Worm (Caenorhabditis elegans): ENCODE measurements around the gene Y57A10A.24.

The Y57A10A.24 gene

ce11 chrII:12262567-12262966 lies 19.8 kb downstream of the Y57A10A.24 start:
- TF ChIP-seq unc-55 (GFP tag; optimal IDR thresholded peaks at IDR 0.05) (peak; percentile 31), sox-4 (tag; optimal IDR thresholded peaks at IDR 0.05) (no peak), hlh-6 (tag; optimal IDR thresholded peaks at IDR 0.05) (no peak), rnt-1 (tag; optimal IDR thresholded peaks at IDR 0.05) (peak; percentile 38), ref-2 (tag; optimal IDR thresholded peaks at IDR 0.05) (peak; percentile 3), pax-1 (tag; optimal IDR thresholded peaks at IDR 0.05) (peak; percentile 20), unc-86 (tag; optimal IDR thresholded peaks at IDR 0.05) (no peak), nfya-1 (tag; optimal IDR thresholded peaks at IDR 0.05) (no peak), hlh-30 (tag; optimal IDR thresholded peaks at IDR 0.05; ENCODE audit: insufficient read depth) (no peak), lim-6 (tag; optimal IDR thresholded peaks at IDR 0.05) (no peak), tbx-2 (tag; optimal IDR thresholded peaks at IDR 0.05) (peak; percentile 14), dmd-4 (tag; optimal IDR thresholded peaks at IDR 0.05; ENCODE audit: borderline replicate concordance) (no peak), pag-3 (tag; optimal IDR thresholded peaks at IDR 0.05; ENCODE audit: borderline replicate concordance) (no peak)

ce11 chrII:12263971-12264554 lies 21.3 kb downstream of the Y57A10A.24 start, which contains the start of gene faxc-1:
faxc-1 (plus strand) TSS chrII:12264192.
- no peak for TF ChIP-seq Y22D7AL.16 (tag; optimal IDR thresholded peaks at IDR 0.05)
- TF ChIP-seq unc-55 (GFP tag; optimal IDR thresholded peaks at IDR 0.05): peak; percentile 29

ce11 chrII:12264847-12265246 lies 22.1 kb downstream of the Y57A10A.24 start:
- TF ChIP-seq fax-1 (tag; optimal IDR thresholded peaks at IDR 0.05): no peak
- no peak for TF ChIP-seq pat-9 (tag; optimal IDR thresholded peaks at IDR 0.05)
- TF ChIP-seq ceh-19 (GFP tag; optimal IDR thresholded peaks at IDR 0.05): no peak

ce11 chrII:12266145-12266544 lies 23.4 kb downstream of the Y57A10A.24 start, which contains the start of gene tric-1B.1:
tric-1B.1 (minus strand) TSS chrII:12266245.
- TF ChIP-seq ceh-31 (tag; optimal IDR thresholded peaks at IDR 0.05) (no peak), ceh-19 (GFP tag; optimal IDR thresholded peaks at IDR 0.05) (no peak), rnt-1 (tag; optimal IDR thresholded peaks at IDR 0.05) (no peak), C08G9.2 (tag; optimal IDR thresholded peaks at IDR 0.05) (no peak), pha-4 (tag; optimal IDR thresholded peaks at IDR 0.05) (no peak), ceh-18 (tag; optimal IDR thresholded peaks at IDR 0.05) (no peak), unc-42 (tag; optimal IDR thresholded peaks at IDR 0.05) (no peak), K09A11.1 (tag; optimal IDR thresholded peaks at IDR 0.05; ENCODE audit: insufficient read depth) (no peak), sox-2 (GFP tag; IDR thresholded peaks at IDR 0.05) (no peak), pros-1 (tag; optimal IDR thresholded peaks at IDR 0.05) (no peak), ets-4 (tag; optimal IDR thresholded peaks at IDR 0.05) (no peak), pax-1 (tag; optimal IDR thresholded peaks at IDR 0.05) (no peak), lim-6 (tag; optimal IDR thresholded peaks at IDR 0.05) (no peak), nhr-232 (tag; optimal IDR thresholded peaks at IDR 0.05) (no peak)

- TF ChIP-seq elt-2 (tag; optimal IDR thresholded peaks at IDR 0.05) (peak; percentile 76), gmeb-2 (tag; optimal IDR thresholded peaks at IDR 0.05) (no peak), ceh-48 (tag; optimal IDR thresholded peaks at IDR 0.05) (no peak)
Observed at ce11 chrII:12266797-12267196, 24.1 kb downstream of the Y57A10A.24 start.

ce11 chrII:12268857-12269256 lies 26.1 kb downstream of the Y57A10A.24 start:
- TF ChIP-seq T23F11.4 (GFP tag; optimal IDR thresholded peaks at IDR 0.05) (no peak), nfya-1 (tag; optimal IDR thresholded peaks at IDR 0.05) (peak; percentile 52), ahr-1 (tag; optimal IDR thresholded peaks at IDR 0.05) (no peak), eyg-1 (tag; optimal IDR thresholded peaks at IDR 0.05) (no peak), pha-2 (tag; optimal IDR thresholded peaks at IDR 0.05) (no peak), nhr-11 (tag; optimal IDR thresholded peaks at IDR 0.05) (no peak), unc-86 (tag; optimal IDR thresholded peaks at IDR 0.05) (no peak), unc-55 (GFP tag; optimal IDR thresholded peaks at IDR 0.05) (no peak), pat-9 (tag; optimal IDR thresholded peaks at IDR 0.05) (peak; percentile 36), pha-4 (tag; optimal IDR thresholded peaks at IDR 0.05) (no peak), mec-3 (tag; optimal IDR thresholded peaks at IDR 0.05; ENCODE audit: borderline replicate concordance) (no peak)

All from whole organism, late embryonic.